Worm (Caenorhabditis elegans): Measurements from ENCODE around the gene srlf-12.

- TF ChIP-seq W03F9.2 (tag; optimal IDR thresholded peaks at IDR 0.05) (no peak), him-1 (tag; optimal IDR thresholded peaks at IDR 0.05) (no peak), dao-5 (tag; optimal IDR thresholded peaks at IDR 0.05) (no peak)
Measured at ce11 chrIV:10902476-10902875, 10.6 kb upstream of the srlf-12 start.

All from whole organism, L4/young adult.